Worm (Caenorhabditis elegans): ENCODE measurements around the gene C06C6.9.

C06C6.9 gene

ce11 chrV:16023559-16023958, 27.0 kb upstream of the C06C6.9 start:
- TF ChIP-seq hmbx-1 (tag; optimal IDR thresholded peaks at IDR 0.05) = no peak
- no peak for TF ChIP-seq pes-1 (GFP tag; IDR thresholded peaks at IDR 0.05)
- TF ChIP-seq B0310.2 (tag; optimal IDR thresholded peaks at IDR 0.05) = no peak
- no peak for TF ChIP-seq scrt-1 (GFP tag; IDR thresholded peaks at IDR 0.05)
- no peak for TF ChIP-seq ama-1 (optimal IDR thresholded peaks at IDR 0.05)
- no peak for TF ChIP-seq tbx-37 (GFP tag; conservative IDR thresholded peaks at IDR 0.05)
- TF ChIP-seq sea-1 (GFP tag; conservative IDR thresholded peaks at IDR 0.05) = no peak
- TF ChIP-seq aly-1 (tag; optimal IDR thresholded peaks at IDR 0.05) = no peak
- TF ChIP-seq F13C5.2 (tag; optimal IDR thresholded peaks at IDR 0.05) = no peak

DNA sequence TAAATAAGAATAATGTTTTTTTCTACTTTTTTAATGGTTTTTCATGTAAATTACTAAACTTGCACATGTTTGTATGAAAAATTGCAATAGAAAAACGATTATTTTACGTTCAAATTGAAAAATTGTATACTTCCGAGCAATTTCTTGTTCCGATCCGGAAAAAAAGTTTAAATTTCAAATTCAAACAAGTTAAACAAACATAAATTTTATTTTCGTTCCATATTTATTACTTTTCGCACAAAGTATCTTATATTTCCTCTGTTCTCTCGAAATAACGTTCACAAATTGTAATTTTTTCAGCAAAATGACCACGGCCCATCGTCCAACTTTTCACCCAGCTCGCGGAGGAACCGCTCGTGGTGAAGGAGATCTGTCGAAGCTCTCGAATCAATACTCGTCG, 26.5 kb upstream of the C06C6.9 start, which contains the start of gene cwc-15:
TSS of gene cwc-15 (plus strand) at position 301 of the 400 bp plus-strand sequence.
- TF ChIP-seq sea-1 (GFP tag; conservative IDR thresholded peaks at IDR 0.05) (no peak), ama-1 (optimal IDR thresholded peaks at IDR 0.05) (no peak), aly-1 (tag; optimal IDR thresholded peaks at IDR 0.05) (no peak), ceh-13 (GFP tag; optimal IDR thresholded peaks at IDR 0.05) (no peak), flt-1 (GFP tag; IDR thresholded peaks at IDR 0.05) (no peak), hnd-1 (tag; optimal IDR thresholded peaks at IDR 0.05) (no peak)

ce11 chrV:16022600-16022999, 26.0 kb upstream of the C06C6.9 start:
- TF ChIP-seq tbx-37 (GFP tag; conservative IDR thresholded peaks at IDR 0.05) (peak; percentile 83), F13C5.2 (tag; optimal IDR thresholded peaks at IDR 0.05) (no peak)

DNA sequence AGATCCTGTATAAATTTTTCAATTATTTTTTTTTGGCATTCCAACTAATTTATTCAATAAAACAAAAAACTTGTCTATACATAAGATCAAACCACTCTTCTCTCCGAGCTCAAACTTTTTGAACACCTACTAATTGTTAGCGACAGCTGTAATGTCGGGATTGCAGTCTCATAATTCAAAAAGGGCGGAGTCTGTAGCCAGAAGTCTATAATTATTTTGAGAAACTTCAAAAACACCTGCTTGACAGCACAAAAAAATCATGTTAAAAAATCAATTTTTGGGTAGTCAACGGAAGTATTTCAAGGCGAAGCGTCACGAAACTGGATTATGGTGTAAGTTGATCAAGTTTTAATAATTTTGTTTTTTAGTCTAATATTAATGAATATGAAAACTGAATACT, 23.5 kb upstream of the C06C6.9 start, which contains the start of gene srx-44:
TSS of gene srx-44 (plus strand) at position 301 of the 400 bp plus-strand sequence.
- TF ChIP-seq ceh-36 (tag; optimal IDR thresholded peaks at IDR 0.05) (no peak), hmbx-1 (tag; optimal IDR thresholded peaks at IDR 0.05) (no peak), ets-7 (tag; optimal IDR thresholded peaks at IDR 0.05) (no peak), flt-1 (GFP tag; IDR thresholded peaks at IDR 0.05) (no peak), sea-1 (GFP tag; conservative IDR thresholded peaks at IDR 0.05) (no peak), tbx-11 (GFP tag; IDR thresholded peaks at IDR 0.05) (no peak), pes-1 (GFP tag; IDR thresholded peaks at IDR 0.05) (no peak), tbx-37 (GFP tag; conservative IDR thresholded peaks at IDR 0.05) (no peak), B0310.2 (tag; optimal IDR thresholded peaks at IDR 0.05) (no peak), scrt-1 (GFP tag; IDR thresholded peaks at IDR 0.05) (no peak), aly-1 (tag; optimal IDR thresholded peaks at IDR 0.05) (no peak)

- no peak for TF ChIP-seq ceh-13 (GFP tag; optimal IDR thresholded peaks at IDR 0.05)
- TF ChIP-seq ceh-36 (tag; optimal IDR thresholded peaks at IDR 0.05) = no peak
Measured at ce11 chrV:16017671-16018070, 21.1 kb upstream of the C06C6.9 start, which contains the start of gene srx-43. Gene srx-43 (plus strand): TSS chrV:16017971.

DNA sequence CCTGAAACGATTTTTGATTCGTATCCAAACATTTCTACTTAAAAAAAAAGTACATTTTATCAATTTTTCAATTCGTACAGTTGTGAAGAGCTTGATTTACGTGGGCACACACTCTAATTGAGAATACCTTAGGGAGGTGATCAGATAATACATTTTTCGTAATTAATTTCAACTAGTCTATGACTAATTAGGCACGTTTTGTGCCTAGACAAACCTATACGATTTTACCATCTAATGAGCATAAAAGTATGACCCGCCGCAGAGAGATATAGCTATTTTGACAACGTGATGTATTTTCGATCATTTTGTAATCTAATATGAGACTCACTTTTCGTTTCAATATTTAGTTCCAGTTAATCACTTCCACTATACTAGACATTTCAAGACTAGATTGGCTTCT, 20.4 kb upstream of the C06C6.9 start:
- TF ChIP-seq scrt-1 (GFP tag; IDR thresholded peaks at IDR 0.05) = no peak
- TF ChIP-seq tbx-11 (GFP tag; IDR thresholded peaks at IDR 0.05) = no peak
- TF ChIP-seq ceh-36 (tag; optimal IDR thresholded peaks at IDR 0.05) = no peak
- no peak for TF ChIP-seq F13C5.2 (tag; optimal IDR thresholded peaks at IDR 0.05)
- TF ChIP-seq flt-1 (GFP tag; IDR thresholded peaks at IDR 0.05) = no peak
- TF ChIP-seq B0310.2 (tag; optimal IDR thresholded peaks at IDR 0.05) = no peak

DNA sequence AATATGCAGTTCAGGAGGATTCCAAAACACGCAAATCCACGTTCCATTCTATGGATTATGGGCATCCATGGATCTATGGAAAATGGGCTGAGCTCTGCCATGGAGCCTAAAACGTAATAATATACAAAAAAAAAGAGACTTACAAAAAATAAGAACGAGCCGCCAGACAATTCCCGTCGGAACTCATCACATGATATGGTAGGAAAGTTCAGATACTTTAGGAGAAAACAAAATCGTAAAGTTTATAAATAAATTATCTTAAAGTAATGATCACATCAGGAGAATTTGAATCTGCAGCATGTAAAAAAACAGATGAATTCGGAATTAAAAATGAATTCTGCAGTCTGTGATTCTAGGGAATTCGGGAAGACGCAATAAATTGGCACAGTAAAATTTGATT, 19.1 kb upstream of the C06C6.9 start, which contains the start of gene str-232:
TSS of gene str-232 (minus strand) at position 101 of the 400 bp plus-strand sequence.
- TF ChIP-seq tbx-11 (GFP tag; IDR thresholded peaks at IDR 0.05) (no peak), scrt-1 (GFP tag; IDR thresholded peaks at IDR 0.05) (no peak), aly-1 (tag; optimal IDR thresholded peaks at IDR 0.05) (no peak), ama-1 (optimal IDR thresholded peaks at IDR 0.05) (no peak), pes-1 (GFP tag; IDR thresholded peaks at IDR 0.05) (no peak), ets-7 (tag; optimal IDR thresholded peaks at IDR 0.05) (no peak), ceh-13 (GFP tag; optimal IDR thresholded peaks at IDR 0.05) (no peak), hmg-4 (GFP tag; optimal IDR thresholded peaks at IDR 0.05) (no peak), sea-1 (GFP tag; conservative IDR thresholded peaks at IDR 0.05) (no peak), hmbx-1 (tag; optimal IDR thresholded peaks at IDR 0.05) (no peak), B0310.2 (tag; optimal IDR thresholded peaks at IDR 0.05) (no peak), hnd-1 (tag; optimal IDR thresholded peaks at IDR 0.05) (no peak), tra-4 (tag; optimal IDR thresholded peaks at IDR 0.05) (no peak), ceh-36 (tag; optimal IDR thresholded peaks at IDR 0.05) (no peak), tbx-37 (GFP tag; conservative IDR thresholded peaks at IDR 0.05) (no peak), flt-1 (GFP tag; IDR thresholded peaks at IDR 0.05) (no peak), F13C5.2 (tag; optimal IDR thresholded peaks at IDR 0.05) (no peak)

- TF ChIP-seq ceh-13 (GFP tag; optimal IDR thresholded peaks at IDR 0.05) (no peak), tra-4 (tag; optimal IDR thresholded peaks at IDR 0.05) (no peak), tbx-11 (GFP tag; IDR thresholded peaks at IDR 0.05) (no peak), ets-7 (tag; optimal IDR thresholded peaks at IDR 0.05) (no peak), aly-1 (tag; optimal IDR thresholded peaks at IDR 0.05) (no peak), sea-1 (GFP tag; conservative IDR thresholded peaks at IDR 0.05) (no peak), pes-1 (GFP tag; IDR thresholded peaks at IDR 0.05) (no peak), hnd-1 (tag; optimal IDR thresholded peaks at IDR 0.05) (no peak), hmbx-1 (tag; optimal IDR thresholded peaks at IDR 0.05) (no peak), hmg-4 (GFP tag; optimal IDR thresholded peaks at IDR 0.05) (no peak), F13C5.2 (tag; optimal IDR thresholded peaks at IDR 0.05) (no peak), ceh-36 (tag; optimal IDR thresholded peaks at IDR 0.05) (no peak), B0310.2 (tag; optimal IDR thresholded peaks at IDR 0.05) (no peak), flt-1 (GFP tag; IDR thresholded peaks at IDR 0.05) (no peak), ama-1 (optimal IDR thresholded peaks at IDR 0.05) (no peak), tbx-37 (GFP tag; conservative IDR thresholded peaks at IDR 0.05) (no peak)
Measured at ce11 chrV:16009564-16009963, 13.0 kb upstream of the C06C6.9 start, which contains the start of gene str-233. Gene str-233 (minus strand): TSS chrV:16009664.

Measured in whole organism, early embryonic.